Worm (Caenorhabditis elegans): Measurements from ENCODE around the gene C06A6.4.

C06A6.4 gene

ce11 chrIV:7790801-7791588 lies 38.1 kb downstream of the C06A6.4 start, which contains the start of gene rsp-6 (continued):
- no peak for TF ChIP-seq pqm-1 (tag; optimal IDR thresholded peaks at IDR 0.05)
- TF ChIP-seq tbx-2 (tag; optimal IDR thresholded peaks at IDR 0.05), result peak; percentile 88
- peak; percentile 37 for TF ChIP-seq irx-1 (tag; optimal IDR thresholded peaks at IDR 0.05)
- TF ChIP-seq fos-1 (tag; optimal IDR thresholded peaks at IDR 0.05), result peak; percentile 82
- TF ChIP-seq isw-1 (GFP tag; IDR thresholded peaks at IDR 0.05), result peak; percentile 83
- peak; percentile 90 for TF ChIP-seq vab-15 (tag; optimal IDR thresholded peaks at IDR 0.05)
- peak; percentile 87 for TF ChIP-seq xbp-1 (tag; optimal IDR thresholded peaks at IDR 0.05)
- TF ChIP-seq nhr-28 (tag; optimal IDR thresholded peaks at IDR 0.05), result no peak
- peak; percentile 83 for TF ChIP-seq lin-13 (GFP tag; optimal IDR thresholded peaks at IDR 0.05)
- TF ChIP-seq efl-3 (GFP tag; optimal IDR thresholded peaks at IDR 0.05), result no peak
- TF ChIP-seq zag-1 (tag; optimal IDR thresholded peaks at IDR 0.05), result no peak
- TF ChIP-seq mab-9 (GFP tag; IDR thresholded peaks at IDR 0.05), result no peak
- no peak for TF ChIP-seq sup-37 (GFP tag; optimal IDR thresholded peaks at IDR 0.05)
- TF ChIP-seq nhr-76 (tag; optimal IDR thresholded peaks at IDR 0.05), result no peak
- TF ChIP-seq rnt-1 (tag; optimal IDR thresholded peaks at IDR 0.05), result peak; percentile 81
- peak; percentile 79 for TF ChIP-seq fkh-8 (tag; optimal IDR thresholded peaks at IDR 0.05)
- TF ChIP-seq lin-15B (tag; optimal IDR thresholded peaks at IDR 0.05), result peak; percentile 96
- TF ChIP-seq sptf-1 (tag; optimal IDR thresholded peaks at IDR 0.05), result no peak
- peak; percentile 69 for TF ChIP-seq F16B12.6 (tag; optimal IDR thresholded peaks at IDR 0.05)
- TF ChIP-seq nhr-90 (tag; optimal IDR thresholded peaks at IDR 0.05; ENCODE audit: poor library complexity), result peak; percentile 50
- peak; percentile 10 for TF ChIP-seq snpc-4 (tag; optimal IDR thresholded peaks at IDR 0.05)
- peak in 2 of 6 experiments; percentile 9 to 72 for TF ChIP-seq elt-3 (tag; optimal IDR thresholded peaks at IDR 0.05)
- no peak for TF ChIP-seq tlp-1 (tag; optimal IDR thresholded peaks at IDR 0.05)
- TF ChIP-seq pax-3 (tag; optimal IDR thresholded peaks at IDR 0.05), result no peak
- no peak for TF ChIP-seq ces-1 (GFP tag; optimal IDR thresholded peaks at IDR 0.05)
- TF ChIP-seq elt-2 (tag; optimal IDR thresholded peaks at IDR 0.05), result peak; percentile 47
- peak; percentile 79 for TF ChIP-seq nhr-19 (GFP tag; conservative IDR thresholded peaks at IDR 0.05)
- TF ChIP-seq hlh-4 (tag; optimal IDR thresholded peaks at IDR 0.05), result no peak
- TF ChIP-seq lin-14 (GFP tag; optimal IDR thresholded peaks at IDR 0.05), result peak; percentile 89
- no peak for TF ChIP-seq ceh-8 (GFP tag; optimal IDR thresholded peaks at IDR 0.05)
- TF ChIP-seq unc-30 (tag; optimal IDR thresholded peaks at IDR 0.05), result no peak
- peak in 1 of 2 experiments; percentile 89 for TF ChIP-seq mdl-1 (tag; optimal IDR thresholded peaks at IDR 0.05)
- peak; percentile 89 for TF ChIP-seq nhr-85 (tag)
- no peak for TF ChIP-seq ets-5 (GFP tag; IDR thresholded peaks at IDR 0.05)
- TF ChIP-seq blmp-1 (tag; optimal IDR thresholded peaks at IDR 0.05), result peak; percentile 84
- peak; percentile 72 to 94 (median 78) for TF ChIP-seq ceh-82 (tag; optimal IDR thresholded peaks at IDR 0.05)
- TF ChIP-seq ceh-88 (GFP tag; IDR thresholded peaks at IDR 0.05), result peak; percentile 65
- no peak for TF ChIP-seq egl-27 (tag; optimal IDR thresholded peaks at IDR 0.05)
- no peak for TF ChIP-seq fkh-4 (tag; optimal IDR thresholded peaks at IDR 0.05; ENCODE audit: borderline replicate concordance)
- peak; percentile 50 for TF ChIP-seq lin-39 (tag; optimal IDR thresholded peaks at IDR 0.05)
- TF ChIP-seq mep-1 (tag; optimal IDR thresholded peaks at IDR 0.05), result peak; percentile 84
- TF ChIP-seq hpl-2 (GFP tag; optimal IDR thresholded peaks at IDR 0.05), result no peak
- TF ChIP-seq egl-13 (tag; optimal IDR thresholded peaks at IDR 0.05), result peak; percentile 69
- peak; percentile 84 for TF ChIP-seq swsn-7 (tag; optimal IDR thresholded peaks at IDR 0.05)
- peak; percentile 71 for TF ChIP-seq jun-1 (tag; optimal IDR thresholded peaks at IDR 0.05)
- peak; percentile 83 for TF ChIP-seq unc-86 (tag; optimal IDR thresholded peaks at IDR 0.05)
- no peak for TF ChIP-seq hlh-17 (GFP tag; optimal IDR thresholded peaks at IDR 0.05; ENCODE audit: borderline replicate concordance)
- TF ChIP-seq aly-2 (tag; optimal IDR thresholded peaks at IDR 0.05), result peak; percentile 51
- TF ChIP-seq ztf-11 (tag; optimal IDR thresholded peaks at IDR 0.05), result peak in 1 of 2 experiments; percentile 1
- no peak for TF ChIP-seq C34B4.2 (tag; optimal IDR thresholded peaks at IDR 0.05)
- peak; percentile 5 for TF ChIP-seq aha-1 (tag; optimal IDR thresholded peaks at IDR 0.05)
- TF ChIP-seq nhr-84 (tag; optimal IDR thresholded peaks at IDR 0.05), result no peak

Data from whole organism, L1 larva.